Fruit fly (Drosophila melanogaster) whole organism, prepupa: ENCODE data around the gene chinmo.
A peak's percentile ranks its signal among the peaks of the same experiment; 100 is the strongest.

Experiments
- Blimp-1 ChIP-seq: fragments of 200-800 bp; sonication (Bioruptor generic); optimal IDR thresholded peaks from 3 replicates; lab custom pipeline; 2017; ENCODE audit warnings: missing biosample characterization, missing genetic modification characterization, mild to moderate bottlenecking, moderate library complexity, missing genetic modification reagents
- CG10669 ChIP-seq: fragments of 200-800 bp; sonication (Bioruptor generic); optimal IDR thresholded peaks from 3 replicates; lab custom pipeline; 2018; ENCODE audit warnings: missing biosample characterization, mild to moderate bottlenecking, missing genetic modification characterization, moderate library complexity
- CG11902 ChIP-seq: fragments of 200-800 bp; sonication (Bioruptor generic); optimal IDR thresholded peaks from 3 replicates; lab custom pipeline; 2016; ENCODE audit warnings: missing biosample characterization, missing genetic modification characterization
- CG15336 ChIP-seq: fragments of 200-800 bp; sonication (Bioruptor generic); IDR thresholded peaks from 2 replicates; pipeline ENCODE4 v1.3.6; 2022; ENCODE audit warnings: missing biosample characterization, missing genetic modification characterization
- CG1621 ChIP-seq: fragments of 200-800 bp; sonication (Bioruptor generic); optimal IDR thresholded peaks from 3 replicates; lab custom pipeline; 2018; ENCODE audit warnings: missing biosample characterization, mild to moderate bottlenecking, missing genetic modification characterization
- CG31627 ChIP-seq: fragments of 200-800 bp; sonication (Bioruptor generic); optimal IDR thresholded peaks from 3 replicates; lab custom pipeline; 2016; ENCODE audit warnings: missing biosample characterization, missing genetic modification characterization
- CG32006 ChIP-seq: fragments of 200-800 bp; sonication (Bioruptor generic); optimal IDR thresholded peaks from 3 replicates; lab custom pipeline; 2017; ENCODE audit warnings: missing biosample characterization, mild to moderate bottlenecking, missing genetic modification characterization
- CG34406 ChIP-seq: fragments of 200-800 bp; sonication (Bioruptor generic); optimal IDR thresholded peaks from 3 replicates; lab custom pipeline; 2016; ENCODE audit warnings: missing biosample characterization, missing genetic modification characterization
- CG3919 ChIP-seq: fragments of 200-800 bp; sonication (Bioruptor generic); optimal IDR thresholded peaks from 3 replicates; lab custom pipeline; 2016; ENCODE audit warnings: missing biosample characterization, missing genetic modification characterization
- CG4318 ChIP-seq: fragments of 200-800 bp; sonication (Bioruptor generic); optimal IDR thresholded peaks from 3 replicates; lab custom pipeline; 2017; ENCODE audit warnings: missing biosample characterization, mild to moderate bottlenecking, missing genetic modification characterization
- CG6163 ChIP-seq: fragments of 200-800 bp; sonication (Bioruptor generic); IDR thresholded peaks from 3 replicates; pipeline ENCODE4 v1.3.6; 2022; ENCODE audit warnings: missing biosample characterization, missing genetic modification characterization
- CG6792 ChIP-seq: fragments of 200-800 bp; sonication (Bioruptor generic); optimal IDR thresholded peaks from 3 replicates; lab custom pipeline; 2016; ENCODE audit warnings: missing biosample characterization, missing genetic modification characterization
- CG6854 ChIP-seq: fragments of 200-800 bp; sonication (Bioruptor generic); optimal IDR thresholded peaks from 2 replicates; lab custom pipeline; 2017; ENCODE audit warnings: missing biosample characterization, mild to moderate bottlenecking, missing genetic modification characterization
- CG7368 ChIP-seq: fragments of 200-800 bp; sonication (Bioruptor generic); optimal IDR thresholded peaks from 3 replicates; lab custom pipeline; 2016; ENCODE audit warnings: missing biosample characterization, missing genetic modification characterization
- CG8319 ChIP-seq: fragments of 200-800 bp; sonication (Bioruptor generic); optimal IDR thresholded peaks from 3 replicates; lab custom pipeline; 2016; ENCODE audit warnings: missing biosample characterization, missing genetic modification characterization
- CG8632 ChIP-seq: fragments of 200-800 bp; sonication (Bioruptor generic); optimal IDR thresholded peaks from 3 replicates; lab custom pipeline; 2016; ENCODE audit warnings: missing biosample characterization, missing genetic modification characterization
- CG9139 ChIP-seq: fragments of 200-800 bp; sonication (Bioruptor generic); optimal IDR thresholded peaks from 3 replicates; lab custom pipeline; 2017; ENCODE audit warnings: missing biosample characterization, mild to moderate bottlenecking, missing genetic modification characterization
- Eip75B ChIP-seq: fragments of 200-800 bp; sonication (Bioruptor generic); optimal IDR thresholded peaks from 3 replicates; lab custom pipeline; 2016; ENCODE audit warnings: missing biosample characterization, missing genetic modification characterization
- Eip78C ChIP-seq: fragments of 200-800 bp; sonication (Bioruptor generic); peaks from one replicate; lab custom pipeline; 2016; ENCODE audit warnings: missing biosample characterization, missing genetic modification characterization
- Eip93F ChIP-seq: fragments of 200-800 bp; sonication (Bioruptor generic); optimal IDR thresholded peaks from 2 replicates; lab custom pipeline; 2016; ENCODE audit warnings: missing biosample characterization, mild to moderate bottlenecking, missing genetic modification characterization
- Ets96B ChIP-seq: fragments of 200-800 bp; optimal IDR thresholded peaks from 2 replicates; lab custom pipeline; 2019; ENCODE audit warnings: missing biosample characterization, mild to moderate bottlenecking, missing genetic modification characterization, moderate library complexity
- Gug ChIP-seq: fragments of 200-800 bp; sonication (Bioruptor generic); IDR thresholded peaks from 2 replicates; pipeline ENCODE4 v1.3.6; 2022; ENCODE audit warnings: missing biosample characterization, missing genetic modification characterization
- Hr39 ChIP-seq: fragments of 200-800 bp; sonication (Bioruptor generic); optimal IDR thresholded peaks from 2 replicates; lab custom pipeline; 2016; ENCODE audit warnings: missing biosample characterization, missing genetic modification characterization
- Hr4 ChIP-seq: fragments of 200-800 bp; sonication (Bioruptor generic); optimal IDR thresholded peaks from 3 replicates; lab custom pipeline; 2016; ENCODE audit warnings: missing biosample characterization, missing genetic modification characterization
- Lpt ChIP-seq: fragments of 200-800 bp; sonication (Bioruptor generic); optimal IDR thresholded peaks from 3 replicates; lab custom pipeline; 2016; ENCODE audit warnings: missing biosample characterization, missing genetic modification characterization
- Met ChIP-seq: fragments of 200-800 bp; sonication (Bioruptor generic); optimal IDR thresholded peaks from 3 replicates; lab custom pipeline; 2016; ENCODE audit warnings: missing biosample characterization, missing genetic modification characterization
- Sox102F ChIP-seq: fragments of 200-800 bp; sonication (Bioruptor generic); optimal IDR thresholded peaks from 2 replicates; lab custom pipeline; 2016; ENCODE audit warnings: missing biosample characterization, mild to moderate bottlenecking, missing genetic modification characterization
- Sox14 ChIP-seq: fragments of 200-800 bp; sonication (Bioruptor generic); optimal IDR thresholded peaks from 3 replicates; lab custom pipeline; 2016; ENCODE audit warnings: missing biosample characterization, missing genetic modification characterization
- Sox15 ChIP-seq: fragments of 200-800 bp; sonication (Bioruptor generic); optimal IDR thresholded peaks from 3 replicates; lab custom pipeline; 2016; ENCODE audit warnings: missing biosample characterization, missing genetic modification characterization
- achi ChIP-seq: fragments of 200-800 bp; sonication (Bioruptor generic); optimal IDR thresholded peaks from 3 replicates; lab custom pipeline; 2016; ENCODE audit warnings: missing biosample characterization, missing genetic modification characterization
- acj6 ChIP-seq: fragments of 200-800 bp; sonication (Bioruptor generic); optimal IDR thresholded peaks from 3 replicates; lab custom pipeline; 2016; ENCODE audit warnings: missing biosample characterization, missing genetic modification characterization
- cyc ChIP-seq: fragments of 200-800 bp; sonication (Bioruptor generic); optimal IDR thresholded peaks from 3 replicates; lab custom pipeline; 2016; ENCODE audit warnings: missing biosample characterization, missing genetic modification characterization
- dac ChIP-seq: fragments of 200-800 bp; sonication (Bioruptor generic); optimal IDR thresholded peaks from 2 replicates; lab custom pipeline; 2017; ENCODE audit warnings: missing biosample characterization, mild to moderate bottlenecking, missing genetic modification characterization
- esn ChIP-seq: fragments of 200-800 bp; sonication (Bioruptor generic); optimal IDR thresholded peaks from 2 replicates; lab custom pipeline; 2016; ENCODE audit warnings: missing biosample characterization, mild to moderate bottlenecking, missing genetic modification characterization, moderate library complexity
- fd59A ChIP-seq: fragments of 200-800 bp; sonication (Bioruptor generic); optimal IDR thresholded peaks from 2 replicates; lab custom pipeline; 2017; ENCODE audit warnings: missing biosample characterization, mild to moderate bottlenecking, missing genetic modification characterization, missing genetic modification reagents
- fd85E ChIP-seq: fragments of 200-800 bp; sonication (Bioruptor generic); optimal IDR thresholded peaks from 3 replicates; lab custom pipeline; 2016; ENCODE audit warnings: missing biosample characterization, missing genetic modification characterization
- fkh ChIP-seq: fragments of 200-800 bp; sonication (Bioruptor generic); optimal IDR thresholded peaks from 3 replicates; lab custom pipeline; 2017; ENCODE audit warnings: missing biosample characterization, mild to moderate bottlenecking, missing genetic modification characterization, moderate library complexity
- lz ChIP-seq: fragments of 200-800 bp; sonication (Bioruptor generic); optimal IDR thresholded peaks from 3 replicates; lab custom pipeline; 2016; ENCODE audit warnings: missing biosample characterization, missing genetic modification characterization
- net ChIP-seq: fragments of 200-800 bp; sonication (Bioruptor generic); optimal IDR thresholded peaks from 3 replicates; lab custom pipeline; 2016; ENCODE audit warnings: missing biosample characterization, missing genetic modification characterization
- salr ChIP-seq, 2 experiments: fragments of 200-800 bp; sonication (Bioruptor generic); optimal IDR thresholded peaks; 3 replicates each; lab custom pipeline; 2016 to 2018; ENCODE audit warnings: missing biosample characterization in 2 of 2, missing genetic modification characterization in 2 of 2, mild to moderate bottlenecking in 1 of 2
- spab ChIP-seq: fragments of 200-800 bp; sonication (Bioruptor generic); optimal IDR thresholded peaks from 2 replicates; lab custom pipeline; 2017; ENCODE audit warnings: missing biosample characterization, mild to moderate bottlenecking, missing genetic modification characterization, missing genetic modification reagents
- ss ChIP-seq, 2 experiments: fragments of 200-800 bp; sonication (Bioruptor generic); optimal IDR thresholded peaks; 2 replicates in 1 of 2; 3 replicates in 1 of 2; lab custom pipeline; 2017 to 2018; ENCODE audit warnings: mild to moderate bottlenecking in 2 of 2, missing biosample characterization in 2 of 2, missing genetic modification characterization in 2 of 2, moderate library complexity in 1 of 2
- svp ChIP-seq: fragments of 200-800 bp; sonication (Bioruptor generic); peaks from one replicate; lab custom pipeline; 2016; ENCODE audit warnings: missing biosample characterization, missing genetic modification characterization
- topi ChIP-seq: fragments of 200-800 bp; sonication (Bioruptor generic); optimal IDR thresholded peaks from 3 replicates; lab custom pipeline; 2016; ENCODE audit warnings: missing biosample characterization, missing genetic modification characterization
- vri ChIP-seq: fragments of 200-800 bp; sonication (Bioruptor generic); optimal IDR thresholded peaks from 3 replicates; lab custom pipeline; 2016; ENCODE audit warnings: missing biosample characterization, mild to moderate bottlenecking, missing genetic modification characterization

chinmo gene

DNA sequence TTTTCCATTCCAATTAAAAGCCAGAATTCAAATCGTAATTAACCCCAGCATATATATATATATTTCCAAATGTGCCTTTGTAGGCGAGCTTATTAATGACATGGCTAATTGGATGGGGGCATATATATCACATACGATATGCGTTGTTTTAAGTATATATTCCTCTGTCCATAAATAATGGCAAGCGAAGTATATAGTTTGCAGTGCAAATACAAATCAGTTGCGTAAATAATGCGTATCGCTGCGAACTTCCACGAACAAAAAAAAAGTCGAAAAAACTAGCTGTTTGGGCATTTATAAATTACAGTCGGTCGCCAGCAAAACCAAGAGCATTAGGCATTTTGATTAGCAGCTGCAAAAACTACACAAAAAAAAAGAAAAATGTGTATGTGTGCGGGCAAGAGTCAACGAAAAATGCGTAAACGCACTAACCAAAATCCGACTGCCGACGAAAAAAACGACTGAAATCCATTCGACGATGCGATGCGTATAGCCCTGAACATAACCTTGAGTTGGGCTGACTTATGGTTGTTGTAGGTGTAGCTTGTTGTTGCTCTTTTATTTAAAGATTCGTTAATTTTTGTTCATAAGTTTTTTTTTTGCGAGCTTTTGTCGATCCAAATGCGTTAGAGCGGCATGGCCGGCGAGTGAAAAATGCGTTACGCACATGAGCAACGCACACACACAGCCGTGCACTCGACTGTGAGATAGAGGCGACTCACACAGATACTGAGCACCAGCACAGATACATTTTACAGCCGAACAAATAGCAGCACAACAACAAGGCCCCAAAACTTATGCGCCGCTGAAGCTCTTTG, 13.0 kb upstream of the chinmo start:
- no peak for TF ChIP-seq achi
- TF ChIP-seq Sox15 (GFP tag; lab: Kevin White, UChicago), result no peak
- TF ChIP-seq Hr4 (GFP tag; lab: Kevin White, UChicago), result no peak
- no peak for TF ChIP-seq CG11902 (GFP tag; lab: Kevin White, UChicago)
- TF ChIP-seq CG6792 (GFP tag; lab: Kevin White, UChicago), result no peak
- peak; percentile 43 for TF ChIP-seq fkh (GFP tag; lab: Kevin White, UChicago)
- TF ChIP-seq CG31627, result no peak

DNA sequence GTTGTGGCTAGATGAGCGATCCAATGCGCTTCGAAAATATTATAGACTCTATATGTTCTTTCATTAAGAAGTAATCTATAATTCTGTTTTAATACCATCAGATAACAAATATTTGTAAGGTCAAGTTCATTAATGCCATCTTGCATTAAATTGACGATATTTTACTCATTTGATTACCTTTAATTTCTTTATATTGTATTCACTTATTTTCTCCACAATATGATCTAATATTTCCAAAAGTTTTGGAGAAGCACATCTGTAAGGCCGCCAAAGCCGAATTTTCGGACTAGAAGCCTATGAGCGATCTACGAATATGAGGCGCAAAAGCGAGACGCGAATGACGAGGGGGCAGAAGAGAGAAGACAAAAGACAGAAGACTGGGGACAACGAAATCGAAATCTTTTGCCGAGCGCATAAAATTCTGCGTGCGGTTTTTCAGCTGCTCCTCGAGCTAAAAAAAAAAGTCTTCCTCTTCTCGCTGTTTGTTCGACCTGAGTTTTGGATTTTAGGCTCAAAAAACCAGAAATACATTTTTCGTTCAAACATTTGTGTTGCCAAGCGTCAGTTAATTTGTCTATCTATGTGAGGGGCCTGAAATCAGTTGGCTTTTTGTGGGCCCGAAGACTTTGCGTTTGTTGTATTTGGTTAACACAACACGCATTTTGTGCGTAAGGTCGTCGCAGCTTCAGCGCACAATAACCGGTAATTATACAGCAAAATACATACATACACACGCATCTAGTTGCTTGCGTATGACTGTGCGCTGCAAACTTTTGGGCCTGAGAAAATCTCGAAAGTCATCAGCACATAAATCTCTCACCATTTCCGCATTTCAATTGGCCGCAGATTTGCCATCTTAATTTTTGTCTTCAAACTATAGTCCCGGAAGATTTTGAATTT, 12.2 kb upstream of the chinmo start:
- TF ChIP-seq CG15336 (GFP tag; lab: Robert Waterston, UW) (peak; percentile 66), Lpt (no peak), Blimp-1 (GFP tag; lab: Kevin White, UChicago) (no peak), fd59A (peak; percentile 38), acj6 (GFP tag; lab: Kevin White, UChicago) (no peak), Hr4 (GFP tag; lab: Kevin White, UChicago) (peak; percentile 53), CG32006 (GFP tag; lab: Kevin White, UChicago) (peak; percentile 75), CG31627 (no peak), topi (GFP tag; lab: Kevin White, UChicago) (no peak), achi (no peak), dac (GFP tag; lab: Kevin White, UChicago) (peak; percentile 5), CG1621 (tag; lab: Kevin White, UChicago) (no peak), cyc (GFP tag; lab: Kevin White, UChicago) (no peak), Hr39 (GFP tag; lab: Kevin White, UChicago) (no peak), CG6163 (GFP tag; lab: Robert Waterston, UW) (no peak), Sox15 (GFP tag; lab: Kevin White, UChicago) (no peak), CG11902 (GFP tag; lab: Kevin White, UChicago) (no peak), spab (peak; percentile 38), CG9139 (GFP tag; lab: Kevin White, UChicago) (no peak), Sox14 (GFP tag; lab: Kevin White, UChicago) (peak; percentile 28), ss (GFP tag; optimal IDR thresholded peaks at IDR 0.05; lab: Kevin White, UChicago) (peak in 1 of 2 experiments; percentile 16), CG8319 (no peak), CG34406 (GFP tag; lab: Kevin White, UChicago) (no peak), svp (peak; percentile 31), esn (GFP tag; lab: Kevin White, UChicago) (no peak), CG7368 (no peak), Ets96B (tag; lab: Kevin White, UChicago) (peak; percentile 18), Eip78C (peak; percentile 87), vri (GFP tag; lab: Kevin White, UChicago) (no peak), CG6792 (GFP tag; lab: Kevin White, UChicago) (no peak), CG3919 (GFP tag; lab: Kevin White, UChicago) (peak; percentile 26), net (GFP tag; lab: Kevin White, UChicago) (no peak), Sox102F (GFP tag; lab: Kevin White, UChicago) (no peak), Met (no peak), Eip93F (GFP tag; lab: Kevin White, UChicago) (no peak), Gug (GFP tag; lab: Robert Waterston, UW) (peak; percentile 70), salr (GFP tag; optimal IDR thresholded peaks at IDR 0.05; lab: Kevin White, UChicago) (peak in 1 of 2 experiments; percentile 11), CG6854 (GFP tag; lab: Kevin White, UChicago) (no peak), fkh (GFP tag; lab: Kevin White, UChicago) (peak; percentile 93), fd85E (GFP tag; lab: Kevin White, UChicago) (no peak), CG8632 (GFP tag; lab: Kevin White, UChicago) (no peak), lz (no peak), CG4318 (no peak), CG10669 (peak; percentile 47), Eip75B (GFP tag; lab: Kevin White, UChicago) (no peak)
